Fruit fly (Drosophila melanogaster) whole organism, adult: Measurements from ENCODE around the gene CG14356.

Source experiments
- CG11617 ChIP-seq: fragments of 200-800 bp; sonication (Bioruptor generic); optimal IDR thresholded peaks from 2 replicates; lab custom pipeline; 2017; ENCODE audit warnings: mild to moderate bottlenecking, missing biosample characterization, missing genetic modification reagents, missing genetic modification characterization
- CG5204 ChIP-seq: fragments of 200-800 bp; sonication (Bioruptor generic); optimal IDR thresholded peaks from 2 replicates; lab custom pipeline; 2016; ENCODE audit warnings: missing biosample characterization, missing genetic modification characterization
- Mnt ChIP-seq: fragments of 200-800 bp; sonication (Bioruptor generic); optimal IDR thresholded peaks from 2 replicates; lab custom pipeline; 2016; ENCODE audit warnings: missing biosample characterization, mild to moderate bottlenecking, missing genetic modification characterization
- bab1 ChIP-seq: fragments of 200-800 bp; sonication (Bioruptor generic); optimal IDR thresholded peaks from 3 replicates; lab custom pipeline; 2019; ENCODE audit warnings: missing biosample characterization, mild to moderate bottlenecking, missing genetic modification characterization, moderate library complexity
- kay ChIP-seq: fragments of 200-800 bp; sonication (Bioruptor generic); peaks from one replicate; lab custom pipeline; 2016; ENCODE audit warnings: missing biosample characterization, missing genetic modification characterization, borderline replicate concordance

DNA sequence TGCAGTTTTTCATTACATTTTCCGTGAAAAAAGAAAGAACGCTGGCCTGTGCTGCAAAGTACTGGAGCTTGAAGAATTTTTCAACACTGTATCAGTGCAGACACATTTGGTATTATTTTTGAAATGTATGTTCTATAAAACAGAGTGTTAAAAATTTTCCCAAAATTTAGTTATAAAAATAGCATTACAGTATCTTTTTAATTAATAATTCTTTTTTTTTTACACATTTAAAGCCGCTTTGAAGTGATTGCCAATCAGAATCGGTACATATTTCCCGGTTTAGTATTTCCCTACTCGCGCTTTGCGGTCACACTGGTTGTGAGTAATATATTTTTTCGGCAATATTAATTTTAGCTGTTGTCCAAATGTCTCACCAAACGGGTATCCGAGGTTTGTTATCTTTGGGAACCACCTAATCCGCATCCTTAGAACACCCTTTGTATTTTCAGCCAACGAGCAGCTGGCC lies 9.5 kb downstream of the CG14356 start, which contains the start of the genes Abi and twf:
- TF ChIP-seq CG5204 (peak; percentile 79), Mnt (GFP tag; lab: Kevin White, UChicago) (peak; percentile 66), bab1 (GFP tag; lab: Kevin White, UChicago) (peak; percentile 68), kay (peak; percentile 93), CG11617 (GFP tag; lab: Kevin White, UChicago) (peak; percentile 54)
